Fruit fly (Drosophila melanogaster) Kc167 (cell line): Measurements from ENCODE around the gene CG31493.

Experiments
- Myc ChIP-seq: fragments of >200 bp; optimal IDR thresholded peaks from 2 replicates; lab custom pipeline; 2017; ENCODE audit warnings: missing external identifiers
- Sin3A ChIP-seq: fragments of >200 bp; optimal IDR thresholded peaks from 2 replicates; lab custom pipeline; 2018; ENCODE audit warnings: missing external identifiers
- h ChIP-seq: fragments of >200 bp; optimal IDR thresholded peaks from 3 replicates; lab custom pipeline; 2018; ENCODE audit warnings: missing external identifiers
- ttk ChIP-seq: sonication (Bioruptor generic); optimal IDR thresholded peaks from 2 replicates; lab custom pipeline; 2017; ENCODE audit warnings: missing external identifiers

dm6 chr3R:7124109-7124639, 7.2 kb upstream of the CG31493 start, which contains the start of the genes Alh and CG10098:
- TF ChIP-seq h (lab: Kevin White, UChicago) (no peak), Myc (no peak), ttk (lab: Kevin White, UChicago) (no peak), Sin3A (peak; percentile 53)
